Fruit fly (Drosophila melanogaster): ENCODE measurements around the gene CG6106.

Gene CG6106

dm6 chrX:18364047-18364747, 5.5 kb downstream of the CG6106 start:
- TF ChIP-seq CG12605 (GFP tag; IDR thresholded peaks at IDR 0.05): no peak
- TF ChIP-seq CG17806 (tag; optimal IDR thresholded peaks at IDR 0.05): no peak
- no peak for TF ChIP-seq rn (GFP tag; IDR thresholded peaks at IDR 0.05)
- TF ChIP-seq CG10348 (GFP tag; IDR thresholded peaks at IDR 0.05): no peak
- TF ChIP-seq CG14655 (GFP tag; optimal IDR thresholded peaks at IDR 0.05): no peak
- no peak for TF ChIP-seq CG9948 (tag; optimal IDR thresholded peaks at IDR 0.05)
- TF ChIP-seq CG8159 (tag; optimal IDR thresholded peaks at IDR 0.05): no peak
- no peak for TF ChIP-seq CG34367 (tag; optimal IDR thresholded peaks at IDR 0.05)
- no peak for TF ChIP-seq CG4496 (GFP tag; IDR thresholded peaks at IDR 0.05)

dm6 chrX:18364999-18365398, 6.3 kb downstream of the CG6106 start:
- TF ChIP-seq CG12605 (GFP tag; IDR thresholded peaks at IDR 0.05): no peak
- no peak for TF ChIP-seq CG14655 (GFP tag; optimal IDR thresholded peaks at IDR 0.05)
- TF ChIP-seq CG17806 (tag; optimal IDR thresholded peaks at IDR 0.05): no peak
- TF ChIP-seq EcR (GFP tag; optimal IDR thresholded peaks at IDR 0.05): no peak
- no peak for TF ChIP-seq CG8159 (tag; optimal IDR thresholded peaks at IDR 0.05)
- TF ChIP-seq CG10348 (GFP tag; IDR thresholded peaks at IDR 0.05): no peak

dm6 chrX:18366033-18366850, 7.6 kb downstream of the CG6106 start, which contains the start of gene CrebB:
CrebB (plus strand) TSS chrX:18366357.
- peak; percentile 5 for TF ChIP-seq CG17806 (tag; optimal IDR thresholded peaks at IDR 0.05)
- TF ChIP-seq Ets98B (GFP tag; IDR thresholded peaks at IDR 0.05): peak; percentile 60
- no peak for TF ChIP-seq CG9948 (tag; optimal IDR thresholded peaks at IDR 0.05)
- TF ChIP-seq rn (GFP tag; IDR thresholded peaks at IDR 0.05): no peak
- no peak for TF ChIP-seq Pif1B (GFP tag; optimal IDR thresholded peaks at IDR 0.05)
- TF ChIP-seq gl (tag; optimal IDR thresholded peaks at IDR 0.05): peak; percentile 9
- TF ChIP-seq fd96Ca (GFP tag; IDR thresholded peaks at IDR 0.05): peak; percentile 40; the same call in 1 of the 3 replicates
- TF ChIP-seq CG8159 (tag; optimal IDR thresholded peaks at IDR 0.05): peak; percentile 51
- no peak for TF ChIP-seq CG10348 (GFP tag; IDR thresholded peaks at IDR 0.05)
- TF ChIP-seq CG13204 (GFP tag; optimal IDR thresholded peaks at IDR 0.05): peak; percentile 29
- TF ChIP-seq D1 (tag; optimal IDR thresholded peaks at IDR 0.05): peak; percentile 0
- peak; percentile 14; the same call in 1 of the 2 replicates for TF ChIP-seq CG12605 (GFP tag; IDR thresholded peaks at IDR 0.05)
- peak; percentile 10 for TF ChIP-seq CG34367 (tag; optimal IDR thresholded peaks at IDR 0.05)
- TF ChIP-seq CG32121 (GFP tag; IDR thresholded peaks at IDR 0.05): peak; percentile 66
- TF ChIP-seq EcR (GFP tag; optimal IDR thresholded peaks at IDR 0.05): peak; percentile 87
- peak; percentile 26 for TF ChIP-seq Snoo (tag; optimal IDR thresholded peaks at IDR 0.05)
- TF ChIP-seq Pif1A (GFP tag; optimal IDR thresholded peaks at IDR 0.05): peak; percentile 48
- TF ChIP-seq CG15710 (tag; optimal IDR thresholded peaks at IDR 0.05): peak; percentile 13
- peak; percentile 52 for TF ChIP-seq CG14655 (GFP tag; optimal IDR thresholded peaks at IDR 0.05)
- peak; percentile 71 for TF ChIP-seq CG4496 (GFP tag; IDR thresholded peaks at IDR 0.05)
- peak; percentile 16 for TF ChIP-seq CG8301 (tag; optimal IDR thresholded peaks at IDR 0.05)

dm6 chrX:18366851-18367649, 8.4 kb downstream of the CG6106 start:
- TF ChIP-seq EcR (GFP tag; optimal IDR thresholded peaks at IDR 0.05) (no peak), Ets98B (GFP tag; IDR thresholded peaks at IDR 0.05) (peak; percentile 70), CG14655 (GFP tag; optimal IDR thresholded peaks at IDR 0.05) (peak; percentile 57), CG8301 (tag; optimal IDR thresholded peaks at IDR 0.05) (peak; percentile 62), CG8159 (tag; optimal IDR thresholded peaks at IDR 0.05) (peak; percentile 63), gl (tag; optimal IDR thresholded peaks at IDR 0.05) (peak; percentile 24), CG32121 (GFP tag; IDR thresholded peaks at IDR 0.05) (peak; percentile 81), fd96Ca (GFP tag; IDR thresholded peaks at IDR 0.05) (no peak; the same call in 1 of the 3 replicates), CG13204 (GFP tag; optimal IDR thresholded peaks at IDR 0.05) (no peak), CG4496 (GFP tag; IDR thresholded peaks at IDR 0.05) (peak; percentile 68), rn (GFP tag; IDR thresholded peaks at IDR 0.05) (no peak), CG12605 (GFP tag; IDR thresholded peaks at IDR 0.05) (peak; percentile 59; the same call in 1 of the 2 replicates), CG17806 (tag; optimal IDR thresholded peaks at IDR 0.05) (peak; percentile 37), CG10348 (GFP tag; IDR thresholded peaks at IDR 0.05) (peak; percentile 42; the same call in 1 of the 2 replicates), CG34367 (tag; optimal IDR thresholded peaks at IDR 0.05) (peak; percentile 62), D1 (tag; optimal IDR thresholded peaks at IDR 0.05) (no peak), CG9948 (tag; optimal IDR thresholded peaks at IDR 0.05) (peak; percentile 28), Snoo (tag; optimal IDR thresholded peaks at IDR 0.05) (peak; percentile 57), CG15710 (tag; optimal IDR thresholded peaks at IDR 0.05) (peak; percentile 74), Pif1B (GFP tag; optimal IDR thresholded peaks at IDR 0.05) (peak; percentile 72), Pif1A (GFP tag; optimal IDR thresholded peaks at IDR 0.05) (peak; percentile 67)

All from whole organism, pupa.